Worm (Caenorhabditis elegans) whole organism, L4/young adult: ENCODE results near the gene F14F9.6.

ENCODE experiments used
- dao-5 ChIP-seq: sonication (generic microtip); optimal IDR thresholded peaks from 2 replicates; lab custom pipeline; 2016; ENCODE audit warnings: missing genotype, missing genetic modification characterization, moderate library complexity, missing compliant biosample characterization
- him-1 ChIP-seq: sonication (generic microtip); optimal IDR thresholded peaks from 2 replicates; lab custom pipeline; 2016; ENCODE audit warnings: missing genotype, missing genetic modification reagents, missing genetic modification characterization, missing compliant biosample characterization

- TF ChIP-seq him-1 (tag; lab: Kevin White, UChicago) (no peak), dao-5 (no peak)
Measured at ce11 chrV:5132441-5132840, 13.9 kb downstream of the F14F9.6 start, which contains the start of gene F14F9.4.
